Worm (Caenorhabditis elegans) whole organism, young adult: ENCODE measurements around the gene Y48A6B.14.

Experiments
- F33H1.4 ChIP-seq: fragments of 200-800 bp; sonication (Bioruptor generic); IDR thresholded peaks from 2 replicates; pipeline ENCODE4 v1.3.6; 2022; ENCODE audit warnings: missing genetic modification reagents, missing genetic modification characterization, missing compliant biosample characterization
- F37B4.10 ChIP-seq: fragments of 200-800 bp; sonication (Bioruptor generic); IDR thresholded peaks from 2 replicates; pipeline ENCODE4 v1.3.6; 2022; ENCODE audit warnings: missing genetic modification characterization, missing compliant biosample characterization
- F57A8.1 ChIP-seq: fragments of 200-800 bp; sonication (Bioruptor generic); optimal IDR thresholded peaks from 2 replicates; lab custom pipeline; 2018; ENCODE audit warnings: mild to moderate bottlenecking, missing genetic modification characterization, moderate library complexity, missing compliant biosample characterization
- Y53F4B.3 ChIP-seq: fragments of 200-800 bp; sonication (Bioruptor generic); IDR thresholded peaks from 2 replicates; pipeline ENCODE4 v1.3.6; 2022; ENCODE audit warnings: missing genetic modification reagents, missing genetic modification characterization, missing compliant biosample characterization
- Y56A3A.18 ChIP-seq: fragments of 200-800 bp; sonication (Bioruptor generic); IDR thresholded peaks from 2 replicates; pipeline ENCODE4 v1.3.6; 2022; ENCODE audit warnings: missing genetic modification reagents, missing genetic modification characterization, missing compliant biosample characterization
- ZK185.1 ChIP-seq: sonication (generic microtip); optimal IDR thresholded peaks from 2 replicates; lab custom pipeline; 2016; ENCODE audit warnings: mild to moderate bottlenecking, missing genetic modification characterization, missing compliant biosample characterization; ENCODE audit not compliant: poor library complexity, severe bottlenecking
- akir-1 ChIP-seq: fragments of 200-800 bp; sonication (Bioruptor generic); optimal IDR thresholded peaks from 2 replicates; lab custom pipeline; 2018; ENCODE audit warnings: mild to moderate bottlenecking, missing genetic modification characterization, moderate library complexity, missing compliant biosample characterization
- aptf-3 ChIP-seq: fragments of 200-800 bp; sonication (Bioruptor generic); IDR thresholded peaks from 2 replicates; pipeline ENCODE4 v1.3.6; 2022; ENCODE audit warnings: missing genetic modification characterization, missing compliant biosample characterization
- atf-7 ChIP-seq: sonication (generic microtip); optimal IDR thresholded peaks from 2 replicates; lab custom pipeline; 2017; ENCODE audit warnings: mild to moderate bottlenecking, missing genetic modification characterization, missing compliant biosample characterization
- attf-5 ChIP-seq: fragments of 200-800 bp; sonication (Bioruptor generic); optimal IDR thresholded peaks from 2 replicates; lab custom pipeline; 2018; ENCODE audit warnings: mild to moderate bottlenecking, missing genetic modification characterization, missing compliant biosample characterization
- attf-6 ChIP-seq: fragments of 200-800 bp; sonication (Bioruptor generic); IDR thresholded peaks from 2 replicates; pipeline ENCODE4 v1.3.6; 2022; ENCODE audit warnings: missing genetic modification reagents, missing genetic modification characterization, missing compliant biosample characterization
- bed-1 ChIP-seq: fragments of 200-800 bp; sonication (Bioruptor generic); IDR thresholded peaks from 2 replicates; pipeline ENCODE4 v1.3.6; 2022; ENCODE audit warnings: missing genetic modification reagents, missing genetic modification characterization, missing compliant biosample characterization
- ceh-27 ChIP-seq: fragments of 200-800 bp; sonication (Bioruptor generic); optimal IDR thresholded peaks from 2 replicates; lab custom pipeline; 2018; ENCODE audit warnings: mild to moderate bottlenecking, missing genetic modification characterization, moderate library complexity, missing compliant biosample characterization
- ceh-91 ChIP-seq: fragments of 200-800 bp; sonication (Bioruptor generic); IDR thresholded peaks from 2 replicates; pipeline ENCODE4 v1.3.6; 2022; ENCODE audit warnings: missing genetic modification reagents, missing genetic modification characterization, missing compliant biosample characterization
- dpl-1 ChIP-seq: fragments of 150-350 bp; optimal IDR thresholded peaks from 2 replicates; lab custom pipeline; 2014; ENCODE audit warnings: missing biosample characterization, missing genetic modification reagents, missing genetic modification characterization
- egl-44 ChIP-seq: fragments of 200-800 bp; sonication (Bioruptor generic); IDR thresholded peaks from 2 replicates; pipeline ENCODE4 v1.3.6; 2022; ENCODE audit warnings: missing genetic modification reagents, missing genetic modification characterization, missing compliant biosample characterization
- egrh-3 ChIP-seq: fragments of 200-800 bp; sonication (Bioruptor generic); IDR thresholded peaks from 2 replicates; pipeline ENCODE4 v1.3.6; 2022; ENCODE audit warnings: missing genetic modification reagents, missing genetic modification characterization, missing compliant biosample characterization
- gei-17 ChIP-seq: fragments of 200-800 bp; sonication (Bioruptor generic); optimal IDR thresholded peaks from 2 replicates; lab custom pipeline; 2018; ENCODE audit warnings: mild to moderate bottlenecking, missing genetic modification characterization, missing compliant biosample characterization
- hsf-1 ChIP-seq: fragments of 200-800 bp; sonication (Bioruptor generic); IDR thresholded peaks from 2 replicates; pipeline ENCODE4 v1.3.6; 2022; ENCODE audit warnings: missing genetic modification reagents, missing genetic modification characterization, missing compliant biosample characterization
- lag-1 ChIP-seq: fragments of 200-800 bp; sonication (Bioruptor generic); IDR thresholded peaks from 2 replicates; pipeline ENCODE4 v1.3.6; 2022; ENCODE audit warnings: missing genetic modification reagents, missing genetic modification characterization, missing compliant biosample characterization
- let-526 ChIP-seq: fragments of 200-800 bp; sonication (Bioruptor generic); IDR thresholded peaks from 2 replicates; pipeline ENCODE4 v1.3.6; 2022; ENCODE audit warnings: missing genetic modification reagents, missing genetic modification characterization, missing compliant biosample characterization
- let-607 ChIP-seq, 2 experiments: fragments of 200-800 bp in 1 of 2; sonication (Bioruptor generic) in 1 of 2; sonication (generic microtip) in 1 of 2; optimal IDR thresholded peaks; 2 replicates each; lab custom pipeline; 2016 to 2018; ENCODE audit warnings: mild to moderate bottlenecking in 2 of 2, missing compliant biosample characterization in 2 of 2, missing genetic modification characterization in 2 of 2, moderate library complexity in 2 of 2, missing genotype in 1 of 2
- lin-26 ChIP-seq: fragments of 200-800 bp; sonication (Bioruptor generic); IDR thresholded peaks from 2 replicates; pipeline ENCODE4 v1.3.6; 2022; ENCODE audit warnings: missing genetic modification reagents, missing genetic modification characterization, missing compliant biosample characterization
- lin-54 ChIP-seq: fragments of 200-800 bp; sonication (Bioruptor generic); optimal IDR thresholded peaks from 2 replicates; lab custom pipeline; 2018; ENCODE audit warnings: mild to moderate bottlenecking, missing genetic modification characterization, missing compliant biosample characterization
- lir-1 ChIP-seq: fragments of 200-800 bp; sonication (Bioruptor generic); conservative IDR thresholded peaks from 2 replicates; pipeline ENCODE4 v1.3.6; 2022; ENCODE audit warnings: missing genetic modification reagents, missing genetic modification characterization, missing compliant biosample characterization
- madf-6 ChIP-seq: fragments of 200-800 bp; sonication (Bioruptor generic); IDR thresholded peaks from 2 replicates; pipeline ENCODE4 v1.3.6; 2022; ENCODE audit warnings: missing genetic modification reagents, missing genetic modification characterization, missing compliant biosample characterization
- mel-28 ChIP-seq: sonication (generic microtip); optimal IDR thresholded peaks from 2 replicates; lab custom pipeline; 2016; ENCODE audit warnings: borderline replicate concordance, mild to moderate bottlenecking, missing genetic modification characterization, missing compliant biosample characterization
- mxl-1 ChIP-seq: sonication (generic microtip); optimal IDR thresholded peaks from 2 replicates; lab custom pipeline; 2016; ENCODE audit warnings: missing genetic modification characterization, missing compliant biosample characterization
- nfya-1 ChIP-seq: sonication (generic microtip); optimal IDR thresholded peaks from 2 replicates; lab custom pipeline; 2017; ENCODE audit warnings: antibody characterized with exemption, missing compliant biosample characterization, missing genetic modification characterization, borderline replicate concordance; ENCODE audit not compliant: insufficient read depth
- nfya-2 ChIP-seq: fragments of 200-800 bp; sonication (Bioruptor generic); IDR thresholded peaks from 2 replicates; pipeline ENCODE4 v1.3.6; 2022; ENCODE audit warnings: missing genetic modification reagents, missing genetic modification characterization, missing compliant biosample characterization
- nhr-120 ChIP-seq: fragments of 200-800 bp; sonication (Bioruptor generic); IDR thresholded peaks from 2 replicates; pipeline ENCODE4 v1.3.6; 2022; ENCODE audit warnings: missing genetic modification characterization, missing compliant biosample characterization
- nhr-179 ChIP-seq: sonication (generic microtip); optimal IDR thresholded peaks from 2 replicates; lab custom pipeline; 2016; ENCODE audit warnings: mild to moderate bottlenecking, missing genetic modification characterization, missing compliant biosample characterization
- pha-4 ChIP-seq: fragments of 150-350 bp; sonication (generic microtip); optimal IDR thresholded peaks from 2 replicates; lab custom pipeline; 2014; ENCODE audit warnings: missing biosample characterization, missing genetic modification reagents, missing genetic modification characterization
- rcor-1 ChIP-seq: fragments of 200-800 bp; sonication (Bioruptor generic); IDR thresholded peaks from 2 replicates; pipeline ENCODE4 v1.3.6; 2022; ENCODE audit warnings: missing genetic modification reagents, missing genetic modification characterization, missing compliant biosample characterization
- repo-1 ChIP-seq: sonication (generic microtip); optimal IDR thresholded peaks from 2 replicates; lab custom pipeline; 2017; ENCODE audit warnings: mild to moderate bottlenecking, missing genetic modification characterization, missing compliant biosample characterization
- sdz-38 ChIP-seq: sonication (generic microtip); optimal IDR thresholded peaks from 2 replicates; lab custom pipeline; 2016; ENCODE audit warnings: missing genotype, missing genetic modification characterization, missing compliant biosample characterization
- sea-2 ChIP-seq: fragments of 200-800 bp; sonication (Bioruptor generic); IDR thresholded peaks from 2 replicates; pipeline ENCODE4 v1.3.6; 2022; ENCODE audit warnings: missing genetic modification characterization, missing compliant biosample characterization
- snpc-4 ChIP-seq, 5 experiments: fragments of 150-350 bp in 1 of 5; sonication (generic microtip) in 4 of 5; optimal IDR thresholded peaks; 2 replicates each; lab custom pipeline; 2014 to 2018; ENCODE audit warnings: missing genetic modification characterization in 5 of 5, missing biosample characterization in 3 of 5, antibody characterized with exemption in 2 of 5, mild to moderate bottlenecking in 2 of 5, missing compliant biosample characterization in 2 of 5, missing genotype in 2 of 5, moderate library complexity in 2 of 5, missing genetic modification reagents in 1 of 5
- somi-1 ChIP-seq: fragments of 200-800 bp; sonication (Bioruptor generic); optimal IDR thresholded peaks from 2 replicates; lab custom pipeline; 2018; ENCODE audit warnings: mild to moderate bottlenecking, missing genetic modification characterization, missing compliant biosample characterization
- tbp1 ChIP-seq: fragments of 200-800 bp; sonication (Bioruptor generic); optimal IDR thresholded peaks from 2 replicates; lab custom pipeline; 2018; ENCODE audit warnings: mild to moderate bottlenecking, missing genetic modification characterization, missing compliant biosample characterization
- tlf-1 ChIP-seq: fragments of 200-800 bp; sonication (Bioruptor generic); optimal IDR thresholded peaks from 2 replicates; lab custom pipeline; 2018; ENCODE audit warnings: mild to moderate bottlenecking, missing genetic modification characterization, missing compliant biosample characterization
- unc-130 ChIP-seq: sonication (generic microtip); optimal IDR thresholded peaks from 2 replicates; lab custom pipeline; 2016; ENCODE audit warnings: missing genetic modification reagents, missing genetic modification characterization, missing compliant biosample characterization
- zim-3 ChIP-seq: sonication (generic microtip); optimal IDR thresholded peaks from 2 replicates; lab custom pipeline; 2017; ENCODE audit warnings: mild to moderate bottlenecking, missing genetic modification characterization, moderate library complexity, missing compliant biosample characterization
- ztf-18 ChIP-seq: sonication (generic microtip); optimal IDR thresholded peaks from 2 replicates; lab custom pipeline; 2016; ENCODE audit warnings: missing genotype, mild to moderate bottlenecking, missing genetic modification characterization, missing compliant biosample characterization
- ztf-6 ChIP-seq: fragments of 200-800 bp; sonication (Bioruptor generic); IDR thresholded peaks from 2 replicates; pipeline ENCODE4 v1.3.6; 2022; ENCODE audit warnings: missing genetic modification reagents, missing genetic modification characterization, missing compliant biosample characterization

Y48A6B.14 gene

DNA sequence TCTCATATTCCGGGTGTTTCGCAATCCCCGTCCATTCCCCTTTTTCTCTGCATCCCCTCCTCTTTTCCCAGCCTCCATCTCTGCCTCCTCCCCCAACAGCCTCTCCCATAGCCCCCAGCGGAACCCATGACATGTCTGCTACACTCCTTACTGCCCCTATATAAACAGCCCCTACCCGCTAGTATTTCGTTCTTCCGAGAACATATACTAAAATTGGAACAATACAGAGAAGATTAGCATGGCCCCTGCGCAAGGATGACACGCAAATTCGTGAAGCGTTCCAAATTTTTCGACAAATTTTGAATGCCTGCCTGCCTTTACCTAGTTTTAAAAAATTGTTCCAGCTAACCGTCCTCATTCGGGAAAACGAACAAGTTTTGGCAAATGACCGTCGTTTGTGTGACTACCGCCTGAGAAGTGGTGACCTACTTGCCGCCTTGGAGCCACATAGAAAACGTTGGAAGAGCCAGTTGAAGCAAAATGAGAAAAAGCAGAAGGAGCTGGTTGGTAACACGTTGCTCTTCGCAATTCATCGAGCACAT is 41.8 kb upstream of the Y48A6B.14 start (continued):
- TF ChIP-seq hsf-1 (GFP tag; lab: Robert Waterston, UW): peak; percentile 79
- TF ChIP-seq egl-44: peak; percentile 97
- TF ChIP-seq lin-54: peak; percentile 90
- peak; percentile 95 for TF ChIP-seq ceh-27 (GFP tag; lab: Kevin White, UChicago)
- peak; percentile 94 for TF ChIP-seq aptf-3 (GFP tag; lab: Robert Waterston, UW)
- peak; percentile 44 for TF ChIP-seq dpl-1
- TF ChIP-seq atf-7 (tag; lab: Kevin White, UChicago): peak; percentile 96
- peak; percentile 99 for TF ChIP-seq snpc-4 (GFP tag; optimal IDR thresholded peaks at IDR 0.05; lab: Kevin White, UChicago)
- TF ChIP-seq snpc-4 (tag; optimal IDR thresholded peaks at IDR 0.05; lab: Kevin White, UChicago): peak; percentile 99 to 100 (median 100)
- TF ChIP-seq ceh-91 (GFP tag; lab: Robert Waterston, UW): peak; percentile 48
- TF ChIP-seq ZK185.1 (tag; lab: Kevin White, UChicago): peak; percentile 96
- TF ChIP-seq tlf-1 (GFP tag; lab: Kevin White, UChicago): peak; percentile 91
- TF ChIP-seq akir-1 (GFP tag; lab: Kevin White, UChicago): peak; percentile 88
- TF ChIP-seq repo-1 (tag; lab: Kevin White, UChicago): peak; percentile 97
- TF ChIP-seq nhr-120 (GFP tag; lab: Robert Waterston, UW): peak; percentile 90
- peak; percentile 48; the same call in 1 of the 2 replicates for TF ChIP-seq Y53F4B.3 (GFP tag; lab: Robert Waterston, UW)
- TF ChIP-seq somi-1 (GFP tag; lab: Kevin White, UChicago): peak; percentile 92
- TF ChIP-seq bed-1 (GFP tag; lab: Robert Waterston, UW): no peak
- TF ChIP-seq madf-6 (GFP tag; lab: Robert Waterston, UW): peak; percentile 86
- TF ChIP-seq tbp1 (GFP tag; lab: Kevin White, UChicago): peak; percentile 90
- TF ChIP-seq F33H1.4: peak; percentile 68
- TF ChIP-seq F57A8.1 (GFP tag; lab: Kevin White, UChicago): peak; percentile 93
- peak; percentile 83 for TF ChIP-seq ztf-18 (tag; lab: Kevin White, UChicago)
- TF ChIP-seq nhr-179 (tag; lab: Kevin White, UChicago): peak; percentile 80
- peak; percentile 98 for TF ChIP-seq zim-3 (tag; lab: Kevin White, UChicago)
- peak; percentile 85 for TF ChIP-seq unc-130
- TF ChIP-seq mel-28 (tag; lab: Kevin White, UChicago): peak; percentile 90
- peak; percentile 95 for TF ChIP-seq rcor-1
- TF ChIP-seq F37B4.10: peak; percentile 89; the same call in 1 of the 2 replicates
- peak; percentile 97 for TF ChIP-seq mxl-1 (tag; lab: Kevin White, UChicago)
- TF ChIP-seq egrh-3 (GFP tag; lab: Robert Waterston, UW): peak; percentile 85
- TF ChIP-seq lin-26: peak; percentile 98
- peak; percentile 88 for TF ChIP-seq lag-1 (GFP tag; lab: Robert Waterston, UW)
- TF ChIP-seq, all 124 proteins: peak for 119

ce11 chrIII:10994085-10994484 is 37.3 kb upstream of the Y48A6B.14 start:
- TF ChIP-seq attf-5 (GFP tag; lab: Kevin White, UChicago): no peak
- TF ChIP-seq sdz-38 (tag; lab: Kevin White, UChicago): no peak
- no peak for TF ChIP-seq ZK185.1 (tag; lab: Kevin White, UChicago)
- no peak for TF ChIP-seq Y53F4B.3 (GFP tag; lab: Robert Waterston, UW)
- no peak for TF ChIP-seq sea-2 (GFP tag; lab: Robert Waterston, UW)
- TF ChIP-seq attf-6 (GFP tag; lab: Robert Waterston, UW): no peak
- TF ChIP-seq nfya-1 (tag; lab: Kevin White, UChicago): no peak
- no peak for TF ChIP-seq nhr-120 (GFP tag; lab: Robert Waterston, UW)
- no peak for TF ChIP-seq ztf-6 (GFP tag; lab: Robert Waterston, UW)
- no peak for TF ChIP-seq nfya-2
- TF ChIP-seq let-526 (GFP tag; lab: Robert Waterston, UW): no peak
- TF ChIP-seq Y56A3A.18: no peak
- no peak for TF ChIP-seq lir-1 (GFP tag; lab: Robert Waterston, UW)
- no peak for TF ChIP-seq gei-17 (GFP tag; lab: Kevin White, UChicago)
- no peak for TF ChIP-seq ztf-18 (tag; lab: Kevin White, UChicago)
- TF ChIP-seq let-607 (tag; optimal IDR thresholded peaks at IDR 0.05; lab: Kevin White, UChicago): no peak
- no peak for TF ChIP-seq pha-4 (tag; lab: Kevin White, UChicago)
